Worm (Caenorhabditis elegans) whole organism, L2 larva: Measurements from ENCODE around the gene fbxb-54.
"Not testable (repeated sequence)": the region's sequence is repeated elsewhere in the genome, so short reads cannot be mapped to it uniquely, and the experiment has no call there.

Source experiments
- R02D3.7 ChIP-seq: fragments of 150-350 bp; optimal IDR thresholded peaks from 2 replicates; lab custom pipeline; 2014; ENCODE audit warnings: missing biosample characterization, missing genetic modification characterization
- Y55F3AM.14 ChIP-seq: fragments of 200-800 bp; sonication (Bioruptor generic); optimal IDR thresholded peaks from 2 replicates; lab custom pipeline; 2018; ENCODE audit warnings: mild to moderate bottlenecking, missing genetic modification characterization, missing compliant biosample characterization
- ZK546.5 ChIP-seq: sonication (generic microtip); optimal IDR thresholded peaks from 2 replicates; lab custom pipeline; 2017; ENCODE audit warnings: missing biosample characterization, missing genetic modification characterization
- alr-1 ChIP-seq: fragments of 150-350 bp; optimal IDR thresholded peaks from 2 replicates; lab custom pipeline; 2014; ENCODE audit warnings: missing biosample characterization, missing genetic modification characterization
- blmp-1 ChIP-seq: sonication (generic microtip); optimal IDR thresholded peaks from 2 replicates; lab custom pipeline; 2017; ENCODE audit warnings: missing genetic modification characterization, mild to moderate bottlenecking, missing compliant biosample characterization, antibody characterized with exemption, moderate library complexity; ENCODE audit not compliant: insufficient read depth
- ceh-16 ChIP-seq: fragments of 150-350 bp; optimal IDR thresholded peaks from 2 replicates; lab custom pipeline; 2014; ENCODE audit warnings: missing biosample characterization, missing genetic modification characterization
- ceh-82 ChIP-seq: fragments of 150-350 bp; optimal IDR thresholded peaks from 2 replicates; lab custom pipeline; 2014; ENCODE audit warnings: missing biosample characterization, missing genetic modification characterization
- crh-2 ChIP-seq: sonication (generic microtip); optimal IDR thresholded peaks from 2 replicates; lab custom pipeline; 2017; ENCODE audit warnings: missing biosample characterization, missing genetic modification characterization
- dmd-4 ChIP-seq: sonication (generic microtip); optimal IDR thresholded peaks from 2 replicates; lab custom pipeline; 2017; ENCODE audit warnings: missing biosample characterization, missing genetic modification characterization
- egl-27 ChIP-seq: sonication (generic microtip); optimal IDR thresholded peaks from 3 replicates; lab custom pipeline; 2017; ENCODE audit warnings: missing biosample characterization, missing genetic modification reagents, missing genetic modification characterization
- fos-1 ChIP-seq: fragments of 150-350 bp; optimal IDR thresholded peaks from 2 replicates; lab custom pipeline; 2014; ENCODE audit warnings: missing biosample characterization, missing genetic modification characterization
- gmeb-1 ChIP-seq: fragments of 150-350 bp; optimal IDR thresholded peaks from 2 replicates; lab custom pipeline; 2014; ENCODE audit warnings: missing biosample characterization, missing genetic modification characterization
- lin-13 ChIP-seq: fragments of 150-350 bp; optimal IDR thresholded peaks from 2 replicates; lab custom pipeline; 2014; ENCODE audit warnings: missing biosample characterization, missing genetic modification reagents, missing genetic modification characterization
- mab-5 ChIP-seq: fragments of 150-350 bp; optimal IDR thresholded peaks from 2 replicates; lab custom pipeline; 2014; ENCODE audit warnings: missing biosample characterization, missing genetic modification characterization
- mbf-1 ChIP-seq: sonication (generic microtip); optimal IDR thresholded peaks from 2 replicates; lab custom pipeline; 2017; ENCODE audit warnings: missing biosample characterization, missing genetic modification characterization
- mdl-1 ChIP-seq, 2 experiments: fragments of 150-350 bp in 1 of 2; sonication (generic microtip) in 1 of 2; optimal IDR thresholded peaks; 2 replicates each; lab custom pipeline; 2017; ENCODE audit warnings: missing biosample characterization in 2 of 2, missing genetic modification characterization in 2 of 2
- nhr-10 ChIP-seq: sonication (generic microtip); optimal IDR thresholded peaks from 2 replicates; lab custom pipeline; 2017; ENCODE audit warnings: missing biosample characterization, missing genetic modification characterization
- nhr-12 ChIP-seq: fragments of 150-350 bp; optimal IDR thresholded peaks from 2 replicates; lab custom pipeline; 2014; ENCODE audit warnings: missing biosample characterization, missing genetic modification characterization
- nhr-129 ChIP-seq: fragments of 150-350 bp; optimal IDR thresholded peaks from 2 replicates; lab custom pipeline; 2014; ENCODE audit warnings: missing biosample characterization, missing genetic modification characterization
- nhr-21 ChIP-seq: fragments of 150-350 bp; optimal IDR thresholded peaks from 2 replicates; lab custom pipeline; 2014; ENCODE audit warnings: missing biosample characterization, missing genetic modification characterization
- nhr-23 ChIP-seq: fragments of 150-350 bp; optimal IDR thresholded peaks from 2 replicates; lab custom pipeline; 2014; ENCODE audit warnings: missing biosample characterization, missing genetic modification reagents, missing genetic modification characterization
- nhr-25 ChIP-seq: fragments of 150-350 bp; sonication (generic microtip); optimal IDR thresholded peaks from 3 replicates; lab custom pipeline; 2014; ENCODE audit warnings: missing biosample characterization, missing genetic modification characterization
- nhr-6 ChIP-seq: fragments of 150-350 bp; optimal IDR thresholded peaks from 2 replicates; lab custom pipeline; 2014; ENCODE audit warnings: missing biosample characterization, missing genetic modification characterization
- nhr-77 ChIP-seq: fragments of 150-350 bp; optimal IDR thresholded peaks from 2 replicates; lab custom pipeline; 2014; ENCODE audit warnings: missing biosample characterization, missing genetic modification characterization
- peb-1 ChIP-seq: fragments of 150-350 bp; optimal IDR thresholded peaks from 2 replicates; lab custom pipeline; 2014; ENCODE audit warnings: missing biosample characterization, missing genetic modification characterization
- sem-4 ChIP-seq: fragments of 150-350 bp; optimal IDR thresholded peaks from 2 replicates; lab custom pipeline; 2014; ENCODE audit warnings: missing biosample characterization, missing genetic modification reagents, missing genetic modification characterization
- skn-1 ChIP-seq: sonication (generic microtip); optimal IDR thresholded peaks from 2 replicates; lab custom pipeline; 2017; ENCODE audit warnings: missing biosample characterization, missing genetic modification characterization
- sma-9 ChIP-seq, 2 experiments: fragments of 150-350 bp in 1 of 2; sonication (generic microtip) in 1 of 2; optimal IDR thresholded peaks; 2 replicates each; lab custom pipeline; 2014 to 2016; ENCODE audit warnings: missing genetic modification characterization in 2 of 2, mild to moderate bottlenecking in 1 of 2, missing biosample characterization in 1 of 2, missing compliant biosample characterization in 1 of 2, missing genetic modification reagents in 1 of 2, moderate library complexity in 1 of 2
- unc-39 ChIP-seq: fragments of 150-350 bp; optimal IDR thresholded peaks from 2 replicates; lab custom pipeline; 2014; ENCODE audit warnings: missing biosample characterization, missing genetic modification characterization
- unc-62 ChIP-seq: fragments of 150-350 bp; optimal IDR thresholded peaks from 2 replicates; lab custom pipeline; 2014; ENCODE audit warnings: missing biosample characterization, missing genetic modification reagents, missing genetic modification characterization
- zag-1 ChIP-seq: fragments of 150-350 bp; optimal IDR thresholded peaks from 2 replicates; lab custom pipeline; 2014; ENCODE audit warnings: missing biosample characterization, missing genetic modification characterization

Gene fbxb-54

DNA sequence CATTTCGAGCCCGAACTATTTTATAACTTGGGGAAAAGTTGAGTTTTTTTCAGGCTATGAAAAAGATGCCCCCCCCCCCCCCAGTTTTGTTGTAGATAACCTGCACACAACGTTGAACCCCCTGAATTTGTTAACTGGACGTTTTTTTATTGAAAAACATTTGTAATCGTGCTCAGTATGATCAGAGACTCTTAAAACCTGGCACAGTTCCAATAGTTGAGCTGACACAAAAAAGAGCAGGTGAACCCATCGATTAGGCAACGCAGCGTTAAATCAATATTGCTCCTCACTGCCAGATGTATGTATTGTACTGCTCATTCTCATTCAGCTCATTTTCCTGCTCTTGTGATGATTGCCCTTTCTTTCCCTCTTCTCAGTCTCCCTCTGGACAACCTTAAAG is 10.5 kb downstream of the fbxb-54 start, which contains the start of gene K05F6.12:
Gene K05F6.12, plus strand, starts transcription at position 301 of the 400 bp plus-strand sequence.
- TF ChIP-seq unc-39 (tag; lab: Kevin White, UChicago) (no peak), ceh-16 (tag; lab: Kevin White, UChicago) (no peak), ceh-82 (tag; lab: Kevin White, UChicago) (no peak), nhr-12 (tag; lab: Kevin White, UChicago) (no peak), alr-1 (tag; lab: Kevin White, UChicago) (no peak), unc-62 (GFP tag; lab: Kevin White, UChicago) (no peak), mdl-1 (tag; optimal IDR thresholded peaks at IDR 0.05; lab: Kevin White, UChicago) (no peak), Y55F3AM.14 (GFP tag; lab: Kevin White, UChicago) (no peak), dmd-4 (tag; lab: Kevin White, UChicago) (no peak), nhr-10 (tag; lab: Kevin White, UChicago) (no peak), crh-2 (tag; lab: Kevin White, UChicago) (no peak), lin-13 (GFP tag; lab: Kevin White, UChicago) (no peak), sma-9 (GFP tag; optimal IDR thresholded peaks at IDR 0.05; lab: Kevin White, UChicago) (no peak), sma-9 (tag; optimal IDR thresholded peaks at IDR 0.05; lab: Kevin White, UChicago) (no peak), nhr-21 (tag; lab: Kevin White, UChicago) (no peak), peb-1 (tag; lab: Kevin White, UChicago) (no peak), mab-5 (tag; lab: Kevin White, UChicago) (no peak)

DNA sequence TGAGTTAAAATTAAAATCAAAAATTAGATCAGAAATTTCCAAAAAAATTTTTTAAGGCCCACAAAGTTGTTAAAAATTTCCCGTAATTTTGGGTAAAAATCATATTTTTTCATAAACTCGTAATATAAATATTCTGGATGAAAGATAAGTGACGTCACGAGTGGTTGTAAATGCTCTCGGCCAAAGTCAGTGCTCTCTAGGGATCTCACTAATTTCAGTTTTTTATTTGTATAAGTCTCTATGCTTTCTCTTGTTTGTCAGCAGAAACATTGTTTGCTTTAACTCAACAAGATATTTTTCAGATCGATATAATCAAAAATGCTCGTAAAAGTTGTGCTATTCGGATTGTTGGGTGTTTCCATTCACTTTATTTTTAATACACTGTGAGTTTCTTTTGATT is 12.9 kb downstream of the fbxb-54 start, which contains the start of gene K05F6.4:
Gene K05F6.4, plus strand, starts transcription at position 301 of the 400 bp plus-strand sequence.
- TF ChIP-seq skn-1; ZK546.5 (tag; lab: Kevin White, UChicago); crh-2 (tag; lab: Kevin White, UChicago): not testable (repeated sequence)

DNA sequence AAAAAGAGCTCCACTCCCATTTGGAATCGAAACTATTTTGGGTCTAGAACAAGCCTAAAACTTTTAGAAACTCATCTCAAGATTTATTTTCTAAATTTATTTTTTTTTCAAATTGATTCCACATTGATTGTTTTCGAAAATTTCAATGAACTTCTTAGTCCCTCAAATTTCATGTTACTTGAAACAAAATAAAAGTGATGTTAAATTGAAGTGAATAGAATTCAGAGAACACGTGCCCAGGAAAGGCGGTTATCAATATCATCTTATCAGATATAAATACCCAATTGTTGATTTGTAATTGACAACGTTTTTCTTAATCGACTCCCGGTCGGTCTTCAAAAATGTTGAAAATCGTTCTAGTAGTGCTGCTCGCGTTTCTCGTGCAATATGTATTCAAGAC is 15.5 kb downstream of the fbxb-54 start, which contains the start of gene poml-4:
Gene poml-4, plus strand, starts transcription at position 301 of the 400 bp plus-strand sequence.
- not testable (repeated sequence) for TF ChIP-seq blmp-1 (tag; lab: Kevin White, UChicago); nhr-23; egl-27

DNA sequence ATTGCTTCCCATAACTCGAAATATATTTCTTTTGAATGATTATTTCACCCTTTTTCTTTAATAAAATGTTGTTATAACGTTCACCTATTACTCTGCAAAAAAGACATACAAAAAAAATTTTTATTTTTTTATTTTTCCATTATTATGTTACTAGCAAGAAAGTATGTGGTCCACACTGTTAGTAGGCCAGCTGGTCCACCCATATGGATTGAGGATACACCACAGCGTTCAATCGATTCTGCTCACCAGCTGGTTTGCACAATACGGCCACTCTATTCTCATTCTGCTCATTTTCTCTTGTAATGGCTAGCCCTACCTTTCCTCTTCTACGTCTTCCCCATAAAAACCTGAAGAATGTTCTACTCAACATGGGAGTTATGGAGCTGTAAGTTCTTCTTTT is 17.5 kb downstream of the fbxb-54 start, which contains the start of gene fbxb-44:
Gene fbxb-44, plus strand, starts transcription at position 301 of the 400 bp plus-strand sequence.
- TF ChIP-seq sem-4 (tag; lab: Kevin White, UChicago) = no peak
- no peak for TF ChIP-seq nhr-129
- TF ChIP-seq nhr-25 (tag; lab: Kevin White, UChicago) = no peak
- TF ChIP-seq alr-1 (tag; lab: Kevin White, UChicago) = no peak
- no peak for TF ChIP-seq nhr-21 (tag; lab: Kevin White, UChicago)
- TF ChIP-seq peb-1 (tag; lab: Kevin White, UChicago) = no peak

DNA sequence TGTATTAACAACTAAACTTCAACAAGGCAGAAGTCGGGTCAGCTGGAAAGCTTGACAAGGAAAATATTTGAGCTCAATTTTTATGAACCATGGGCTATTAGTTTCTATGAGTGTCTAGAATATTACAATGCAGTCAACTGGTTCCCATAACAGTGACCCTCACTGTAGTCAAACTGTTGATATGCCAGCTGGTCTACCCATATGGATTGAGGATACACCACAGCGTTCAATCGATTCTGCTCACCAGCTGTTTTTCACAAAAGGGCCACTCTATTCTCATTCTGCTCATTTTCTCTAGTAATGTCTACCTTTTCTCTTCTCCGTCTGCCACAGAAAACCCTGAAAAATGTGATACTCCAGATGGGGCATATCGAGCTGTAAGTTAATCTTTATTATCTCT is 18.8 kb downstream of the fbxb-54 start, which contains the start of gene fbxb-42:
Gene fbxb-42, plus strand, starts transcription at position 301 of the 400 bp plus-strand sequence.
- no peak for TF ChIP-seq unc-39 (tag; lab: Kevin White, UChicago)
- no peak for TF ChIP-seq nhr-21 (tag; lab: Kevin White, UChicago)
- TF ChIP-seq nhr-10 (tag; lab: Kevin White, UChicago) = no peak
- no peak for TF ChIP-seq zag-1
- TF ChIP-seq ZK546.5 (tag; lab: Kevin White, UChicago) = no peak
- no peak for TF ChIP-seq fos-1 (tag; lab: Kevin White, UChicago)
- no peak for TF ChIP-seq ceh-82 (tag; lab: Kevin White, UChicago)
- TF ChIP-seq alr-1 (tag; lab: Kevin White, UChicago) = no peak
- TF ChIP-seq gmeb-1 (tag; lab: Kevin White, UChicago) = no peak
- no peak for TF ChIP-seq mab-5 (tag; lab: Kevin White, UChicago)
- no peak for TF ChIP-seq nhr-77 (tag; lab: Kevin White, UChicago)
- no peak for TF ChIP-seq R02D3.7 (tag; lab: Kevin White, UChicago)
- TF ChIP-seq nhr-25 (tag; lab: Kevin White, UChicago) = no peak
- no peak for TF ChIP-seq mdl-1 (tag; optimal IDR thresholded peaks at IDR 0.05; lab: Kevin White, UChicago)
- no peak for TF ChIP-seq mbf-1 (tag; lab: Kevin White, UChicago)
- no peak for TF ChIP-seq nhr-6 (tag; lab: Kevin White, UChicago)
